Fruit fly (Drosophila melanogaster) whole organism, embryonic: ENCODE results near the gene CG33258.
A peak's percentile ranks its signal among the peaks of the same experiment; 100 is the strongest.

Experiments used
- Adf1 ChIP-seq: fragments of 200-800 bp; sonication (Bioruptor generic); IDR thresholded peaks from 2 replicates; pipeline ENCODE4 v1.3.6; 2022; ENCODE audit warnings: missing biosample characterization, missing genetic modification characterization
- Blimp-1 ChIP-seq: fragments of 200-800 bp; sonication (Bioruptor generic); optimal IDR thresholded peaks from 3 replicates; lab custom pipeline; 2018; ENCODE audit warnings: missing biosample characterization, missing genetic modification characterization, mild to moderate bottlenecking, moderate library complexity, missing genetic modification reagents
- CG10267 ChIP-seq: fragments of 200-800 bp; sonication (Bioruptor generic); optimal IDR thresholded peaks from 2 replicates; lab custom pipeline; 2018; ENCODE audit warnings: missing biosample characterization, mild to moderate bottlenecking, missing genetic modification characterization, moderate library complexity
- CG11398 ChIP-seq: fragments of 200-800 bp; sonication (Bioruptor generic); optimal IDR thresholded peaks from 2 replicates; lab custom pipeline; 2016; ENCODE audit warnings: missing biosample characterization, missing genetic modification characterization
- CG11695 ChIP-seq: fragments of 200-800 bp; sonication (Bioruptor generic); IDR thresholded peaks from 3 replicates; pipeline ENCODE4 v1.3.6; 2022; ENCODE audit warnings: missing biosample characterization, missing genetic modification characterization
- CG11696 ChIP-seq: fragments of 200-800 bp; sonication (Bioruptor generic); IDR thresholded peaks from 2 replicates; pipeline ENCODE4 v1.3.6; 2022; ENCODE audit warnings: missing biosample characterization, missing genetic modification characterization
- CG12104 ChIP-seq: fragments of 200-800 bp; sonication (Bioruptor generic); optimal IDR thresholded peaks from 3 replicates; lab custom pipeline; 2016; ENCODE audit warnings: missing biosample characterization, missing genetic modification characterization
- CG13287 ChIP-seq: fragments of 200-800 bp; sonication (Bioruptor generic); IDR thresholded peaks from 2 replicates; pipeline ENCODE4 v1.3.6; 2022; ENCODE audit warnings: missing biosample characterization, missing genetic modification characterization; ENCODE audit not compliant: partially characterized antibody
- CG14050 ChIP-seq: fragments of 200-800 bp; sonication (Bioruptor generic); IDR thresholded peaks from 3 replicates; pipeline ENCODE4 v1.3.6; 2022; ENCODE audit warnings: missing biosample characterization, missing genetic modification characterization
- CG15269 ChIP-seq: fragments of 200-800 bp; sonication (Bioruptor generic); optimal IDR thresholded peaks from 2 replicates; lab custom pipeline; 2018; ENCODE audit warnings: missing biosample characterization, mild to moderate bottlenecking, missing genetic modification characterization, moderate library complexity
- CG15696 ChIP-seq: fragments of 200-800 bp; sonication (Bioruptor generic); optimal IDR thresholded peaks from 2 replicates; lab custom pipeline; 2019; ENCODE audit warnings: missing biosample characterization, mild to moderate bottlenecking, missing genetic modification characterization, moderate library complexity
- CG17568 ChIP-seq: fragments of 200-800 bp; sonication (Bioruptor generic); optimal IDR thresholded peaks from 2 replicates; lab custom pipeline; 2018; ENCODE audit warnings: missing biosample characterization, mild to moderate bottlenecking, missing genetic modification characterization, moderate library complexity
- CG18011 ChIP-seq: fragments of 200-800 bp; sonication (Bioruptor generic); optimal IDR thresholded peaks from 2 replicates; lab custom pipeline; 2017; ENCODE audit warnings: missing biosample characterization, missing genetic modification characterization, mild to moderate bottlenecking, moderate library complexity, missing genotype
- CG30403 ChIP-seq: fragments of 200-800 bp; sonication (Bioruptor generic); optimal IDR thresholded peaks from 3 replicates; lab custom pipeline; 2016; ENCODE audit warnings: missing biosample characterization, missing genetic modification characterization
- CG34422 ChIP-seq: fragments of 200-800 bp; sonication (Bioruptor generic); IDR thresholded peaks from 3 replicates; pipeline ENCODE4 v1.3.6; 2022; ENCODE audit warnings: missing biosample characterization, missing genetic modification characterization
- CG3726 ChIP-seq: fragments of 200-800 bp; sonication (Bioruptor generic); IDR thresholded peaks from 3 replicates; pipeline ENCODE4, ENCODE4 v1.3.6; 2022; ENCODE audit warnings: missing biosample characterization, missing genetic modification characterization
- CG3847 ChIP-seq: fragments of 200-800 bp; sonication (Bioruptor generic); IDR thresholded peaks from 2 replicates; pipeline ENCODE4 v1.3.6; 2022; ENCODE audit warnings: missing biosample characterization, missing genetic modification characterization
- CG4328 ChIP-seq: fragments of 200-800 bp; sonication (Bioruptor generic); optimal IDR thresholded peaks from 3 replicates; lab custom pipeline; 2017; ENCODE audit warnings: missing biosample characterization, missing genetic modification reagents, missing genetic modification characterization
- CG5953 ChIP-seq: fragments of 200-800 bp; sonication (Bioruptor generic); IDR thresholded peaks from 2 replicates; pipeline ENCODE4 v1.3.6; 2022; ENCODE audit warnings: missing biosample characterization, missing genetic modification characterization
- CG8281 ChIP-seq: fragments of 200-800 bp; sonication (Bioruptor generic); optimal IDR thresholded peaks from 2 replicates; lab custom pipeline; 2018; ENCODE audit warnings: missing biosample characterization, mild to moderate bottlenecking, missing genetic modification characterization, moderate library complexity
- CG8765 ChIP-seq: fragments of 200-800 bp; sonication (Bioruptor generic); IDR thresholded peaks from 2 replicates; pipeline ENCODE4 v1.3.6; 2022; ENCODE audit warnings: missing biosample characterization, missing genetic modification characterization
- CG9932 ChIP-seq: fragments of 200-800 bp; sonication (Bioruptor generic); IDR thresholded peaks from 2 replicates; pipeline ENCODE4 v1.3.6; 2022; ENCODE audit warnings: missing biosample characterization, missing genetic modification characterization
- Dll ChIP-seq: fragments of 200-800 bp; sonication (Bioruptor generic); IDR thresholded peaks from 4 replicates; pipeline ENCODE4 v1.3.6; 2022; ENCODE audit warnings: missing biosample characterization, missing genetic modification characterization; ENCODE audit not compliant: partially characterized antibody
- Drgx ChIP-seq: fragments of 200-800 bp; sonication (Bioruptor generic); IDR thresholded peaks from 2 replicates; pipeline ENCODE4 v1.3.6; 2022; ENCODE audit warnings: missing biosample characterization, missing genetic modification characterization
- Fer1 ChIP-seq: fragments of 200-800 bp; sonication (Bioruptor generic); optimal IDR thresholded peaks from 2 replicates; lab custom pipeline; 2017; ENCODE audit warnings: missing biosample characterization, mild to moderate bottlenecking, missing genetic modification characterization
- MBD-R2 ChIP-seq: fragments of 200-800 bp; sonication (Bioruptor generic); IDR thresholded peaks from 2 replicates; pipeline ENCODE4 v1.3.6; 2022; ENCODE audit warnings: missing biosample characterization, missing genetic modification characterization
- Opbp ChIP-seq: fragments of 200-800 bp; sonication (Bioruptor generic); IDR thresholded peaks from 3 replicates; pipeline ENCODE4 v1.3.6; 2022; ENCODE audit warnings: missing biosample characterization, missing genetic modification characterization; ENCODE audit not compliant: partially characterized antibody
- Optix ChIP-seq: fragments of 200-800 bp; sonication (Bioruptor generic); IDR thresholded peaks from 3 replicates; pipeline ENCODE4 v1.3.6; 2022; ENCODE audit warnings: missing biosample characterization, missing genetic modification characterization
- Rfx ChIP-seq: fragments of 200-800 bp; sonication (Bioruptor generic); IDR thresholded peaks from 2 replicates; pipeline ENCODE4 v1.3.6; 2022; ENCODE audit warnings: missing biosample characterization, missing genetic modification characterization
- Sox100B ChIP-seq: fragments of 200-800 bp; sonication (Bioruptor generic); optimal IDR thresholded peaks from 3 replicates; lab custom pipeline; 2018; ENCODE audit warnings: missing biosample characterization, mild to moderate bottlenecking, missing genetic modification characterization
- Tbp ChIP-seq: fragments of >200 bp; optimal IDR thresholded peaks from 2 replicates; lab custom pipeline; 2018; ENCODE audit warnings: missing biosample characterization, missing genetic modification characterization
- Vsx1 ChIP-seq: fragments of 200-800 bp; sonication (Bioruptor generic); optimal IDR thresholded peaks from 2 replicates; lab custom pipeline; 2017; ENCODE audit warnings: missing biosample characterization, mild to moderate bottlenecking, missing genetic modification characterization, missing genetic modification reagents
- YL-1 ChIP-seq: fragments of 200-800 bp; sonication (Bioruptor generic); optimal IDR thresholded peaks from 3 replicates; lab custom pipeline; 2017; ENCODE audit warnings: missing biosample characterization, mild to moderate bottlenecking, missing genetic modification characterization
- ac ChIP-seq: fragments of 200-800 bp; sonication (Bioruptor generic); optimal IDR thresholded peaks from 3 replicates; lab custom pipeline; 2017; ENCODE audit warnings: missing biosample characterization, mild to moderate bottlenecking, missing genetic modification characterization
- al ChIP-seq: fragments of 200-800 bp; sonication (Bioruptor generic); IDR thresholded peaks from 2 replicates; pipeline ENCODE4 v1.3.6; 2022; ENCODE audit warnings: missing biosample characterization, missing genetic modification characterization
- ato ChIP-seq: fragments of 200-800 bp; sonication (Bioruptor generic); IDR thresholded peaks from 2 replicates; pipeline ENCODE4 v1.3.6; 2022; ENCODE audit warnings: missing biosample characterization, missing genetic modification characterization; ENCODE audit not compliant: partially characterized antibody
- bab2 ChIP-seq: fragments of 200-800 bp; sonication (Bioruptor generic); optimal IDR thresholded peaks from 2 replicates; lab custom pipeline; 2016; ENCODE audit warnings: missing biosample characterization, missing genetic modification characterization
- bigmax ChIP-seq: fragments of 200-800 bp; sonication (Bioruptor generic); optimal IDR thresholded peaks from 2 replicates; lab custom pipeline; 2018; ENCODE audit warnings: missing biosample characterization, mild to moderate bottlenecking, missing genetic modification characterization
- cad ChIP-seq: fragments of >200 bp; optimal IDR thresholded peaks from 2 replicates; lab custom pipeline; 2017; ENCODE audit warnings: missing biosample characterization, missing genetic modification characterization
- cato ChIP-seq: fragments of 200-800 bp; sonication (Bioruptor generic); optimal IDR thresholded peaks from 2 replicates; lab custom pipeline; 2016; ENCODE audit warnings: missing biosample characterization, missing genetic modification characterization, borderline replicate concordance
- emc ChIP-seq: fragments of 200-800 bp; sonication (Bioruptor generic); optimal IDR thresholded peaks from 2 replicates; lab custom pipeline; 2016; ENCODE audit warnings: missing biosample characterization, missing genetic modification characterization
- fd96Cb ChIP-seq: fragments of 200-800 bp; sonication (Bioruptor generic); optimal IDR thresholded peaks from 2 replicates; lab custom pipeline; 2018; ENCODE audit warnings: missing biosample characterization, mild to moderate bottlenecking, missing genetic modification characterization, moderate library complexity
- gem ChIP-seq: fragments of 200-800 bp; sonication (Bioruptor generic); optimal IDR thresholded peaks from 2 replicates; lab custom pipeline; 2019; ENCODE audit warnings: missing biosample characterization, mild to moderate bottlenecking, missing genetic modification characterization, moderate library complexity
- jigr1 ChIP-seq: fragments of 200-800 bp; sonication (Bioruptor generic); IDR thresholded peaks from 3 replicates; pipeline ENCODE4 v1.3.6; 2022; ENCODE audit warnings: missing biosample characterization, missing genetic modification characterization
- lab ChIP-seq: fragments of 200-800 bp; sonication (Bioruptor generic); optimal IDR thresholded peaks from 3 replicates; lab custom pipeline; 2017; ENCODE audit warnings: missing biosample characterization, missing genetic modification characterization, mild to moderate bottlenecking, moderate library complexity, missing genetic modification reagents
- odd ChIP-seq: fragments of 200-800 bp; sonication (Bioruptor generic); optimal IDR thresholded peaks from 2 replicates; lab custom pipeline; 2017; ENCODE audit warnings: missing biosample characterization, mild to moderate bottlenecking, missing genetic modification characterization
- salm ChIP-seq: fragments of 200-800 bp; sonication (Bioruptor generic); optimal IDR thresholded peaks from 2 replicates; lab custom pipeline; 2018; ENCODE audit warnings: missing biosample characterization, mild to moderate bottlenecking, missing genetic modification characterization
- seq ChIP-seq: fragments of 200-800 bp; sonication (Bioruptor generic); IDR thresholded peaks from 2 replicates; pipeline ENCODE4 v1.3.6; 2022; ENCODE audit warnings: missing biosample characterization, missing genetic modification characterization
- unpg ChIP-seq: fragments of 200-800 bp; sonication (Bioruptor generic); optimal IDR thresholded peaks from 3 replicates; lab custom pipeline; 2018; ENCODE audit warnings: missing biosample characterization, mild to moderate bottlenecking, missing genetic modification characterization, moderate library complexity
- vvl ChIP-seq: fragments of 200-800 bp; sonication (Bioruptor generic); IDR thresholded peaks from 2 replicates; pipeline ENCODE4 v1.3.6; 2022; ENCODE audit warnings: missing biosample characterization, missing genetic modification characterization

Gene CG33258

DNA sequence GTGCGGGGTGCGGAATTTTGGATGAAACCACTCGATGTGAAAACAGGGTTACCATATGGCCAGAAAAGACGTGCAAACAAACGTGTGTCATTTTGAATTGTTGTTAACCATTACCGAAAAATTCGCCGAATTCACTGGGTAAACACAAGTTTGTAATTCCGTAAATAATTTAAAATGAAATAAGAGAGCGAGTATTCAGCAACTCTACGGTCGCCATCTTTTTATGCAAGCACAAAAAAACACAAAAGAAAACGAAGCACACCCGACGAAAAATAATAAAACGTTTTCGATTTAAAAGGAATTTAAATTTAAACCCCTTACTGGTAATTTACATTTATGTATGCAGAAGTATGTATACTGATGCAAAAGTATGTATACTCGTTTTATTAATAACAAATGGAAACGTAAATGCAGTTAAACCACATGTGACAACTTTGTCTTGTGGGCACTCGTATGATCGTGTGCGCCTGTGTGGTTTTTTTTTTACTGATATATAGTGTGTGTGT lies 36.5 kb upstream of the CG33258 start (continued):
- peak; percentile 69 for TF ChIP-seq CG18011 (GFP tag; lab: Kevin White, UChicago)
- TF ChIP-seq fd96Cb (tag; lab: Kevin White, UChicago): peak; percentile 92
- TF ChIP-seq CG3726: peak; percentile 77; the same call in 1 of the 3 replicates
- TF ChIP-seq vvl (GFP tag; lab: Robert Waterston, UW): peak; percentile 98
- TF ChIP-seq unpg (GFP tag; lab: Kevin White, UChicago): peak; percentile 97
- no peak for TF ChIP-seq ato (GFP tag; lab: Robert Waterston, UW)
- peak; percentile 97 for TF ChIP-seq Fer1 (GFP tag; lab: Kevin White, UChicago)
- peak; percentile 96 for TF ChIP-seq salm (tag; lab: Kevin White, UChicago)
- peak; percentile 73 for TF ChIP-seq CG5953
- TF ChIP-seq CG17568 (GFP tag; lab: Kevin White, UChicago): peak; percentile 92
- no peak for TF ChIP-seq Tbp (GFP tag; lab: Kevin White, UChicago)
- peak; percentile 70 for TF ChIP-seq Adf1 (GFP tag; lab: Robert Waterston, UW)
- TF ChIP-seq Vsx1 (GFP tag; lab: Kevin White, UChicago): peak; percentile 77
- peak; percentile 60 for TF ChIP-seq ac
- TF ChIP-seq emc (GFP tag; lab: Kevin White, UChicago): peak; percentile 78
- TF ChIP-seq Opbp (GFP tag; lab: Robert Waterston, UW): no peak
- peak; percentile 96 for TF ChIP-seq seq (GFP tag; lab: Robert Waterston, UW)
- peak; percentile 96 for TF ChIP-seq lab (GFP tag; lab: Kevin White, UChicago)
- no peak for TF ChIP-seq CG13287 (GFP tag; lab: Robert Waterston, UW)
- peak; percentile 82 for TF ChIP-seq al (GFP tag; lab: Robert Waterston, UW)
- peak; percentile 92 for TF ChIP-seq CG15696 (tag; lab: Kevin White, UChicago)
- TF ChIP-seq Drgx: peak; percentile 97
- peak; percentile 93 for TF ChIP-seq Blimp-1
- TF ChIP-seq CG3847 (GFP tag; lab: Robert Waterston, UW): peak; percentile 88
- peak; percentile 87 for TF ChIP-seq CG11696 (GFP tag; lab: Robert Waterston, UW)
- TF ChIP-seq Optix: peak; percentile 82; the same call in 2 of the 3 replicates
- TF ChIP-seq CG9932: peak; percentile 90
- peak; percentile 94 for TF ChIP-seq CG11695 (GFP tag; lab: Robert Waterston, UW)
- 0 out of 3 replicates have a peak, but pooled peaks have one; percentile 48 for TF ChIP-seq jigr1
- TF ChIP-seq cad (GFP tag; lab: Kevin White, UChicago): no peak
- TF ChIP-seq CG8765 (GFP tag; lab: Robert Waterston, UW): peak; percentile 74
- peak; percentile 75 for TF ChIP-seq CG4328 (GFP tag; lab: Kevin White, UChicago)
- TF ChIP-seq YL-1 (GFP tag; lab: Kevin White, UChicago): peak; percentile 87
- peak; percentile 89 for TF ChIP-seq Sox100B (GFP tag; lab: Kevin White, UChicago)
- TF ChIP-seq CG10267 (tag; lab: Kevin White, UChicago): peak; percentile 90
- no peak for TF ChIP-seq bigmax (GFP tag; lab: Kevin White, UChicago)
- peak; percentile 97 for TF ChIP-seq CG15269 (tag; lab: Kevin White, UChicago)
- peak; percentile 95 for TF ChIP-seq gem (tag; lab: Kevin White, UChicago)
- peak; percentile 93 for TF ChIP-seq CG30403
- no peak for TF ChIP-seq Dll (GFP tag; lab: Robert Waterston, UW)
- TF ChIP-seq MBD-R2 (GFP tag; lab: Robert Waterston, UW): peak; percentile 78
- TF ChIP-seq CG8281: peak; percentile 80
- peak; percentile 93 for TF ChIP-seq Rfx
- peak; percentile 77 for TF ChIP-seq CG11398 (GFP tag; lab: Kevin White, UChicago)
- TF ChIP-seq CG14050: peak; percentile 89
- peak; percentile 84 for TF ChIP-seq bab2 (GFP tag; lab: Kevin White, UChicago)
- TF ChIP-seq cato (GFP tag; lab: Kevin White, UChicago): peak; percentile 25
- peak; percentile 92 for TF ChIP-seq CG34422 (GFP tag; lab: Robert Waterston, UW)
- peak; percentile 88 for TF ChIP-seq CG12104
- peak; percentile 91 for TF ChIP-seq odd (GFP tag; lab: Kevin White, UChicago)
